Worm (Caenorhabditis elegans) whole organism, early embryonic: ENCODE measurements around the gene skr-16.

ENCODE experiments used
- ets-7 ChIP-seq: sonication (generic microtip); optimal IDR thresholded peaks from 2 replicates; lab custom pipeline; 2016; ENCODE audit warnings: missing genotype, missing genetic modification characterization, missing compliant biosample characterization
- hnd-1 ChIP-seq: sonication (generic microtip); optimal IDR thresholded peaks from 2 replicates; lab custom pipeline; 2016; ENCODE audit warnings: missing genetic modification characterization, missing compliant biosample characterization

DNA sequence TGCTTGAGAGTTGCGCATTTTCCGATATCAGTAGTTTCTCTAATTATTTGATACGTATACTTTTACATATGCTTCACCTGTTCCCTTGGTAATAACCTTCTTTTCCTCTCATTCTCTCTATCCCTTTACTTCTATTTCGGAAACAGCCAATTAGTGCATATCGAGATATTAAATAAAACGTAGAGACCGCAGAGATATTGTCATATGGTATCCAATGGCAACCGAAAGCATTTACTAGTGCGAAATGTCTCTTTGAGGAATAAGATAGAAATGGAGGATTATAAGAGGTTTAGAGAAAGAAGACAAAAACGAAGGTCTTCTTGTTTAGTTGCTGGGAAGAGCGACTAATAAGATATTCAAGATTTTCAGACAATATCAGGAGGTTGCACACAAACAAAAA is 12.2 kb upstream of the skr-16 start, which contains the start of gene maph-9:
- TF ChIP-seq hnd-1 = no peak
- TF ChIP-seq ets-7 (tag; lab: Kevin White, UChicago) = no peak
